Worm (Caenorhabditis elegans) whole organism, late embryonic: ENCODE measurements around the gene ZK1067.4.

Experiments used
- C38D4.7 ChIP-seq: fragments of 200-800 bp; sonication (Bioruptor generic); optimal IDR thresholded peaks from 2 replicates; lab custom pipeline; 2018; ENCODE audit warnings: mild to moderate bottlenecking, missing genetic modification characterization, moderate library complexity, missing compliant biosample characterization
- T23F11.4 ChIP-seq: fragments of 200-800 bp; sonication (Bioruptor generic); optimal IDR thresholded peaks from 2 replicates; lab custom pipeline; 2018; ENCODE audit warnings: mild to moderate bottlenecking, missing genetic modification characterization, missing compliant biosample characterization
- ama-1 ChIP-seq: fragments of 150-350 bp; optimal IDR thresholded peaks from 2 replicates; lab custom pipeline; 2014
- ceh-14 ChIP-seq: sonication (generic microtip); optimal IDR thresholded peaks from 2 replicates; lab custom pipeline; 2016; ENCODE audit warnings: missing genotype, missing genetic modification characterization, missing compliant biosample characterization
- ceh-18 ChIP-seq: sonication (generic microtip); optimal IDR thresholded peaks from 2 replicates; lab custom pipeline; 2016; ENCODE audit warnings: missing genetic modification characterization, missing compliant biosample characterization
- ceh-24 ChIP-seq: sonication (generic microtip); optimal IDR thresholded peaks from 2 replicates; lab custom pipeline; 2016; ENCODE audit warnings: mild to moderate bottlenecking, missing genetic modification characterization, missing compliant biosample characterization
- ceh-45 ChIP-seq: fragments of 200-800 bp; sonication (Bioruptor generic); IDR thresholded peaks from 2 replicates; pipeline ENCODE4 v1.3.6; 2022; ENCODE audit warnings: missing genetic modification reagents, missing genetic modification characterization, missing compliant biosample characterization
- ceh-48 ChIP-seq: sonication (generic microtip); optimal IDR thresholded peaks from 2 replicates; lab custom pipeline; 2016; ENCODE audit warnings: missing genetic modification characterization, inconsistent platforms, missing compliant biosample characterization
- ceh-6 ChIP-seq: fragments of 200-800 bp; sonication (Bioruptor generic); optimal IDR thresholded peaks from 2 replicates; lab custom pipeline; 2018; ENCODE audit warnings: mild to moderate bottlenecking, missing genetic modification characterization, missing compliant biosample characterization
- ceh-9 ChIP-seq: sonication (generic microtip); optimal IDR thresholded peaks from 2 replicates; lab custom pipeline; 2016; ENCODE audit warnings: mild to moderate bottlenecking, missing genetic modification characterization, inconsistent platforms, missing compliant biosample characterization
- dve-1 ChIP-seq: sonication (generic microtip); optimal IDR thresholded peaks from 2 replicates; lab custom pipeline; 2017; ENCODE audit warnings: antibody characterized with exemption, mild to moderate bottlenecking, missing genetic modification characterization, missing compliant biosample characterization
- fax-1 ChIP-seq: sonication (generic microtip); optimal IDR thresholded peaks from 2 replicates; lab custom pipeline; 2016; ENCODE audit warnings: missing genotype, missing genetic modification characterization, missing compliant biosample characterization
- fkh-10 ChIP-seq: fragments of 150-350 bp; optimal IDR thresholded peaks from 2 replicates; lab custom pipeline; 2014; ENCODE audit warnings: missing biosample characterization, missing genetic modification reagents, missing genetic modification characterization
- hlh-13 ChIP-seq: fragments of 200-800 bp; sonication (Bioruptor generic); optimal IDR thresholded peaks from 2 replicates; lab custom pipeline; 2018; ENCODE audit warnings: mild to moderate bottlenecking, missing genetic modification characterization, missing compliant biosample characterization
- hlh-30 ChIP-seq: sonication (generic microtip); optimal IDR thresholded peaks from 2 replicates; lab custom pipeline; 2017; ENCODE audit warnings: antibody characterized with exemption, missing genetic modification characterization, missing compliant biosample characterization; ENCODE audit not compliant: insufficient read depth
- madf-2 ChIP-seq: sonication (generic microtip); optimal IDR thresholded peaks from 2 replicates; lab custom pipeline; 2017; ENCODE audit warnings: missing genetic modification characterization, missing compliant biosample characterization
- nfya-1 ChIP-seq: sonication (generic microtip); optimal IDR thresholded peaks from 2 replicates; lab custom pipeline; 2017; ENCODE audit warnings: missing genetic modification characterization, mild to moderate bottlenecking, missing compliant biosample characterization, antibody characterized with exemption, moderate library complexity
- nhr-232 ChIP-seq: sonication (generic microtip); optimal IDR thresholded peaks from 2 replicates; lab custom pipeline; 2016; ENCODE audit warnings: missing genetic modification characterization, missing compliant biosample characterization
- npax-4 ChIP-seq: sonication (generic microtip); optimal IDR thresholded peaks from 2 replicates; lab custom pipeline; 2016; ENCODE audit warnings: missing genetic modification characterization, missing compliant biosample characterization
- pat-9 ChIP-seq: fragments of 200-800 bp; sonication (Bioruptor generic); optimal IDR thresholded peaks from 2 replicates; lab custom pipeline; 2018; ENCODE audit warnings: mild to moderate bottlenecking, missing genetic modification characterization, moderate library complexity, missing compliant biosample characterization
- pax-1 ChIP-seq: fragments of 150-350 bp; optimal IDR thresholded peaks from 2 replicates; lab custom pipeline; 2014; ENCODE audit warnings: missing biosample characterization, missing genetic modification characterization
- pros-1 ChIP-seq: fragments of 150-350 bp; optimal IDR thresholded peaks from 2 replicates; lab custom pipeline; 2014; ENCODE audit warnings: missing biosample characterization, missing genetic modification reagents, missing genetic modification characterization
- ref-2 ChIP-seq: sonication (generic microtip); optimal IDR thresholded peaks from 2 replicates; lab custom pipeline; 2016; ENCODE audit warnings: missing genetic modification characterization, missing compliant biosample characterization
- rnt-1 ChIP-seq: sonication (generic microtip); optimal IDR thresholded peaks from 2 replicates; lab custom pipeline; 2016; ENCODE audit warnings: missing genetic modification characterization, missing compliant biosample characterization
- sdc-2 ChIP-seq: sonication (generic microtip); optimal IDR thresholded peaks from 2 replicates; lab custom pipeline; 2016; ENCODE audit warnings: missing genotype, missing genetic modification characterization, missing compliant biosample characterization
- syd-9 ChIP-seq: sonication (generic microtip); optimal IDR thresholded peaks from 2 replicates; lab custom pipeline; 2016; ENCODE audit warnings: mild to moderate bottlenecking, missing genetic modification characterization, moderate library complexity, missing compliant biosample characterization
- tbx-7 ChIP-seq: sonication (generic microtip); optimal IDR thresholded peaks from 2 replicates; lab custom pipeline; 2016; ENCODE audit warnings: missing genotype, missing genetic modification characterization, missing compliant biosample characterization
- unc-3 ChIP-seq, 2 experiments: fragments of 200-800 bp in 1 of 2; sonication (Bioruptor generic) in 1 of 2; sonication (generic microtip) in 1 of 2; conservative IDR thresholded peaks in 1 of 2; optimal IDR thresholded peaks in 1 of 2; 2 replicates each; pipeline versions ENCODE4 v1.3.6 to Lab custom; 2016 to 2022; ENCODE audit warnings: missing compliant biosample characterization in 2 of 2, missing genetic modification characterization in 2 of 2, missing genetic modification reagents in 1 of 2
- unc-42 ChIP-seq: sonication (generic microtip); optimal IDR thresholded peaks from 2 replicates; lab custom pipeline; 2016; ENCODE audit warnings: missing genotype, missing genetic modification characterization, missing compliant biosample characterization
- unc-55 ChIP-seq: sonication (generic microtip); optimal IDR thresholded peaks from 2 replicates; lab custom pipeline; 2017; ENCODE audit warnings: missing biosample characterization, missing genetic modification reagents, missing genetic modification characterization
- zip-5 ChIP-seq: sonication (generic microtip); optimal IDR thresholded peaks from 2 replicates; lab custom pipeline; 2016; ENCODE audit warnings: missing genetic modification characterization, missing compliant biosample characterization

ZK1067.4 gene

DNA sequence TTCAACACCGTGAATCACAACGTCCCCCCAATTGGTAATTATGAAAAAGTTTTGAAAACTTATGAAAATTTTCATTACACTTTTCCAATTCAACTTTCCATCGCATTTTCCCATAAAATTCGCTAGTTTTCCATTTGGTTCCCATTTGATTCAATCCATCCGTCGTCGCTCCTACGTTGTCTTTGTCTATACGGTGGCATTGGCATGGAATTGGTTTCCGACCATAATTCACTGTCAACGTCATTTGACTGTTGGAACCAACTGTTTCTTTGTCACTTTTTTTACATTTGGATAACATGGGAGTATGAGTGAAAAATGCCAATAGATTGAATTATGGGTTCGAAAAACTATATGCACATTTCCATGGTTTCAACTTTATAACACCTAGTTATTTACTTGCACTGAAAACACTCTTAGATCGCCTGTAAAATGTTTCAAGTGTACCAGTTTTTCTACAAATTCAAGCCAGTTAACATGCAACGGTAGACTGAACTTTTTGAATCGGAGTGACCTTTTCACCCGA lies 47.9 kb downstream of the ZK1067.4 start:
- TF ChIP-seq hlh-13 = no peak
- peak; percentile 17 for TF ChIP-seq ceh-6 (GFP tag; lab: Kevin White, UChicago)
- TF ChIP-seq ceh-45 = no peak
- TF ChIP-seq madf-2 (tag; lab: Kevin White, UChicago) = peak; percentile 25
- no peak for TF ChIP-seq T23F11.4 (GFP tag; lab: Kevin White, UChicago)
- TF ChIP-seq ceh-24 (tag; lab: Kevin White, UChicago) = peak; percentile 9
- TF ChIP-seq ceh-48 (tag; lab: Kevin White, UChicago) = no peak
- TF ChIP-seq pros-1 (tag; lab: Kevin White, UChicago) = no peak
- TF ChIP-seq, all 69 proteins: peak for 3

DNA sequence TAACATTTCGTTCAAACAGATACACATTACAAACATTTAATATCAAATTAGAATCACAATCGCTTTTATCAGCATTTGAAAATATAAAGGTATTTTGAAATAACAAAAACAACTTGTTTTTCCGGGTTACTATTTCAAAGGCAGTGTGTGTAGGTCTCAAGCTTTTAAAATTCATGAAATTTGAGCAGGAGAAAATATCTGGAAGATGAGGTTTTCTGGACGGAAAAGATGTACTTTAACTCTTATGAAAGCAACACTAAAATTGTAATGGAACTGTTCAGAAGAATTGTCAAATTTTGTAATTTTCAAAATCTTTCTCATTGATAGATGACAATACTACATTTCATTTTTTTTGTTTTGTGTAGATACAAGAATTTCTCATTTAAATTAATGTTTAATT lies 48.4 kb downstream of the ZK1067.4 start:
- TF ChIP-seq tbx-7 (no peak), unc-3 (GFP tag; conservative IDR thresholded peaks at IDR 0.05; lab: Robert Waterston, UW) (no peak), unc-3 (tag; optimal IDR thresholded peaks at IDR 0.05; lab: Kevin White, UChicago) (no peak), npax-4 (tag; lab: Kevin White, UChicago) (no peak), fkh-10 (GFP tag; lab: Kevin White, UChicago) (no peak), ref-2 (tag; lab: Kevin White, UChicago) (no peak), ama-1 (lab: Kevin White, UChicago) (peak; percentile 68), nfya-1 (tag; lab: Kevin White, UChicago) (no peak), rnt-1 (tag; lab: Kevin White, UChicago) (no peak)

DNA sequence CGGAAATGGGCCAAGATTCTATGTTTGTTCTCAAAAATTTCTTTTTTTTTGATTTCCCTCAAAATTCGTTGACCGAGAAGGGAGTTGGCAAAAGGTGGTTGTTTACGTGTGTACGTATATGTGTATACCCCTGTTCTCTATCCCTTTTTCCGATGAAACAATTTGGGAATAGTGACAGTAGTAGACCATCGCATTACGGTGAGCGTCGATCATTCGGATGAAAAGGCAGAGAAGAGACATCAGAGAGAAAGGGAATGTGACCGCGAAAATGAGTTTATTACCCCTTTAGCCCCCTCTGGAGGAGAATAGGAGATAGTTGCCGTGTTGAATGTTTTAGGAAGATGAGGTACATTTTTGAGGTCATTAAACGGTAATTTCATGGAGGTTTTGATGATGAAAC lies 49.9 kb downstream of the ZK1067.4 start:
- TF ChIP-seq nfya-1 (tag; lab: Kevin White, UChicago) (peak; percentile 5), zip-5 (tag; lab: Kevin White, UChicago) (no peak), nhr-232 (no peak), ama-1 (lab: Kevin White, UChicago) (peak; percentile 65), unc-55 (GFP tag; lab: Kevin White, UChicago) (peak; percentile 19)

DNA sequence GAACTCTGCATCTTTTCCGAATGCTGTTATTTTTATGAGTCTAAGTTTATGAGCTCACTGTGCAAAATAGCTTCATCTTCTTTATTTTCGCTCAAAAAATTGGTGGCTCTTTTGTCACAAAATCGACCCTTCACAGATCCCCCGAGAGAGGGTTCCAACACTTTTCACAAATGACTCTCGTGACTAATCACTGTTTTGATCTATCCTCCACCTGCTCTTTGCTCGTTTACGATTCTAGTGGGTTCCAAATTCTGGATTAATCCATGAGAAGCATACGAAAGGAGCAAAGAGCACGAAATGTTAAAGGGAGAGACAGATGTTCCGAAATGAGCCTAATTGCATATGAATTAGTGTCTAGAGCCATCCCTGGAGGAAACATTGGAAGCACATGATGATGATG lies 51.2 kb downstream of the ZK1067.4 start:
- TF ChIP-seq tbx-7 (no peak), pat-9 (tag; lab: Kevin White, UChicago) (no peak), pax-1 (tag; lab: Kevin White, UChicago) (no peak), ceh-6 (GFP tag; lab: Kevin White, UChicago) (no peak), sdc-2 (tag; lab: Kevin White, UChicago) (no peak), ceh-14 (no peak), dve-1 (tag; lab: Kevin White, UChicago) (no peak), fax-1 (tag; lab: Kevin White, UChicago) (no peak), unc-42 (tag; lab: Kevin White, UChicago) (peak; percentile 5), C38D4.7 (GFP tag; lab: Kevin White, UChicago) (no peak), hlh-30 (tag; lab: Kevin White, UChicago) (no peak), unc-3 (GFP tag; conservative IDR thresholded peaks at IDR 0.05; lab: Robert Waterston, UW) (no peak), unc-3 (tag; optimal IDR thresholded peaks at IDR 0.05; lab: Kevin White, UChicago) (peak; percentile 16)
- TF ChIP-seq, all 69 proteins: peak for 2

DNA sequence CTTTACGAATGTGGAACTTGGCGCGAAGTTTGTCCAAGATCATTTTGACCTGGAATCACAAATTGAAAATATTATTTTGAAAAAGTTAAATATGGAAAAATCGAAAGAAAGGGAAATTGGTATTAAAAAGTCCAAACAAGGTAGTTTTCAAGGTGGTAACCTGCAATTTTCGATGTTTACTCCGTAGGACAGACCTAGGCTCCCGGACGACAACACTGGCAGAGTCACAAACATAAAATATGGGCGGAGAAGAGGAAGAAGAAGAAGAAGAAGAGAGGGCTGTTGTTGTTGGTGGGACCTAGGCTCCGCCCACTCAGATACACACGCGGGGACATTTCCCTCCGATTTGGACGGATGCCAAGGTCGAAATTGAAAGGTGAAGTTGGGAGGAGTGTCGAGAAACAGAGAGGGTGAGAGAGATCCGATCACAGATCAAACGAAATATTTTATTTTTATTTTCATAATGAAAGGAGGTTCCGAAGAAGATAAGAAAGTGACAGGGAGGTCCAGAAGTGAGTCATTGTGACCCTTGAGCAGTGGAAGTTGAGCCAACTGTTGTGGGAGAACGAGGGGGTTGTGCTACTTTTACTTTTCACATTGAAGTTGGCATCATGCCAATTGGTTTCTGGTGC lies 51.9 kb downstream of the ZK1067.4 start, which contains the start of gene aqp-2:
Gene aqp-2 (minus strand): TSS at position 51 of the 632 bp plus-strand sequence.
- TF ChIP-seq unc-55 (GFP tag; lab: Kevin White, UChicago) = peak; percentile 77
- peak; percentile 67 for TF ChIP-seq ama-1 (lab: Kevin White, UChicago)
- TF ChIP-seq sdc-2 (tag; lab: Kevin White, UChicago) = peak; percentile 42
- peak; percentile 21 for TF ChIP-seq syd-9 (tag; lab: Kevin White, UChicago)
- TF ChIP-seq ceh-9 (tag; lab: Kevin White, UChicago) = no peak
- no peak for TF ChIP-seq hlh-30 (tag; lab: Kevin White, UChicago)
- TF ChIP-seq rnt-1 (tag; lab: Kevin White, UChicago) = peak; percentile 53
- peak; percentile 54 for TF ChIP-seq ceh-18
- TF ChIP-seq, all 69 proteins: peak for 6
